Fruit fly (Drosophila melanogaster) whole organism, embryonic: Measurements from ENCODE around the gene CG13694.

Experiments
- B-H2 ChIP-seq: fragments of 200-800 bp; sonication (Bioruptor generic); optimal IDR thresholded peaks from 2 replicates; lab custom pipeline; 2018; ENCODE audit warnings: missing biosample characterization, mild to moderate bottlenecking, missing genetic modification characterization
- Bgb ChIP-seq: fragments of 200-800 bp; sonication (Bioruptor generic); IDR thresholded peaks from 2 replicates; pipeline ENCODE4 v1.3.6; 2022; ENCODE audit warnings: missing biosample characterization, missing genetic modification characterization; ENCODE audit not compliant: partially characterized antibody
- CG10267 ChIP-seq: fragments of 200-800 bp; sonication (Bioruptor generic); optimal IDR thresholded peaks from 2 replicates; lab custom pipeline; 2018; ENCODE audit warnings: missing biosample characterization, mild to moderate bottlenecking, missing genetic modification characterization, moderate library complexity
- CG10462 ChIP-seq: fragments of 200-800 bp; sonication (Bioruptor generic); optimal IDR thresholded peaks from 2 replicates; lab custom pipeline; 2016; ENCODE audit warnings: missing biosample characterization, missing genetic modification characterization
- CG10979 ChIP-seq: fragments of 200-800 bp; sonication (Bioruptor generic); optimal IDR thresholded peaks from 2 replicates; lab custom pipeline; 2018; ENCODE audit warnings: missing biosample characterization, mild to moderate bottlenecking, missing genetic modification characterization, moderate library complexity
- CG11456 ChIP-seq: fragments of 200-800 bp; sonication (Bioruptor generic); IDR thresholded peaks from 3 replicates; pipeline ENCODE4 v1.3.6; 2022; ENCODE audit warnings: missing biosample characterization, missing genetic modification characterization
- CG12155 ChIP-seq: fragments of 200-800 bp; sonication (Bioruptor generic); optimal IDR thresholded peaks from 3 replicates; lab custom pipeline; 2016; ENCODE audit warnings: missing biosample characterization, missing genetic modification characterization
- CG12219 ChIP-seq: fragments of 200-800 bp; sonication (Bioruptor generic); optimal IDR thresholded peaks from 3 replicates; lab custom pipeline; 2018; ENCODE audit warnings: missing biosample characterization, mild to moderate bottlenecking, missing genetic modification characterization
- CG13624 ChIP-seq: fragments of 200-800 bp; sonication (Bioruptor generic); optimal IDR thresholded peaks from 2 replicates; lab custom pipeline; 2016; ENCODE audit warnings: missing biosample characterization, missing genetic modification characterization
- CG2116 ChIP-seq: fragments of 200-800 bp; sonication (Bioruptor generic); optimal IDR thresholded peaks from 3 replicates; lab custom pipeline; 2018; ENCODE audit warnings: missing biosample characterization, mild to moderate bottlenecking, missing genetic modification characterization
- CG2120 ChIP-seq: fragments of 200-800 bp; sonication (Bioruptor generic); optimal IDR thresholded peaks from 3 replicates; lab custom pipeline; 2016; ENCODE audit warnings: missing biosample characterization, missing genetic modification characterization
- CG2199 ChIP-seq: fragments of 200-800 bp; sonication (Bioruptor generic); IDR thresholded peaks from 3 replicates; pipeline ENCODE4 v1.3.6; 2022; ENCODE audit warnings: missing biosample characterization, missing genetic modification characterization
- CG2678 ChIP-seq: fragments of 200-800 bp; sonication (Bioruptor generic); optimal IDR thresholded peaks from 3 replicates; lab custom pipeline; 2019; ENCODE audit warnings: missing biosample characterization, mild to moderate bottlenecking, missing genetic modification characterization, moderate library complexity
- CG34422 ChIP-seq: fragments of 200-800 bp; sonication (Bioruptor generic); IDR thresholded peaks from 3 replicates; pipeline ENCODE4 v1.3.6; 2022; ENCODE audit warnings: missing biosample characterization, missing genetic modification characterization
- CG5953 ChIP-seq: fragments of 200-800 bp; sonication (Bioruptor generic); IDR thresholded peaks from 2 replicates; pipeline ENCODE4 v1.3.6; 2022; ENCODE audit warnings: missing biosample characterization, missing genetic modification characterization
- CG6254 ChIP-seq: fragments of 200-800 bp; sonication (Bioruptor generic); optimal IDR thresholded peaks from 3 replicates; lab custom pipeline; 2017; ENCODE audit warnings: mild to moderate bottlenecking, missing biosample characterization, missing genetic modification reagents, missing genetic modification characterization
- CG6791 ChIP-seq: fragments of 200-800 bp; sonication (Bioruptor generic); IDR thresholded peaks from 3 replicates; pipeline ENCODE4 v1.3.6; 2022; ENCODE audit warnings: missing biosample characterization, missing genetic modification characterization; ENCODE audit not compliant: partially characterized antibody
- CG7839 ChIP-seq: fragments of 200-800 bp; sonication (Bioruptor generic); optimal IDR thresholded peaks from 3 replicates; lab custom pipeline; 2018; ENCODE audit warnings: missing biosample characterization, mild to moderate bottlenecking, missing genetic modification characterization, moderate library complexity
- CG8281 ChIP-seq: fragments of 200-800 bp; sonication (Bioruptor generic); optimal IDR thresholded peaks from 2 replicates; lab custom pipeline; 2018; ENCODE audit warnings: missing biosample characterization, mild to moderate bottlenecking, missing genetic modification characterization, moderate library complexity
- CG8290 ChIP-seq, 3 experiments: fragments of 200-800 bp; sonication (Bioruptor generic); optimal IDR thresholded peaks; 2 replicates each; lab custom pipeline; 2016 to 2019; ENCODE audit warnings: missing biosample characterization in 3 of 3, missing genetic modification characterization in 3 of 3, mild to moderate bottlenecking in 2 of 3, moderate library complexity in 1 of 3
- CG9215 ChIP-seq: fragments of 200-800 bp; sonication (Bioruptor generic); IDR thresholded peaks from 2 replicates; pipeline ENCODE4 v1.3.6; 2022; ENCODE audit warnings: missing biosample characterization, missing genetic modification characterization
- D19B ChIP-seq: fragments of 200-800 bp; sonication (Bioruptor generic); optimal IDR thresholded peaks from 2 replicates; lab custom pipeline; 2017; ENCODE audit warnings: missing biosample characterization, mild to moderate bottlenecking, missing genetic modification characterization
- Eip74EF ChIP-seq, 2 experiments: fragments of 200-800 bp in 1 of 2; fragments of >200 bp in 1 of 2; sonication (Bioruptor generic) in 1 of 2; optimal IDR thresholded peaks; 2 replicates each; lab custom pipeline; 2017 to 2019; ENCODE audit warnings: missing biosample characterization in 2 of 2, missing genetic modification characterization in 2 of 2, mild to moderate bottlenecking in 1 of 2, moderate library complexity in 1 of 2
- Ets65A ChIP-seq: fragments of 200-800 bp; sonication (Bioruptor generic); peaks from one replicate; lab custom pipeline; 2016; ENCODE audit warnings: missing biosample characterization, missing genetic modification characterization
- HLH3B ChIP-seq: fragments of 200-800 bp; sonication (Bioruptor generic); IDR thresholded peaks from 2 replicates; pipeline ENCODE4 v1.3.6; 2022; ENCODE audit warnings: missing biosample characterization, missing genetic modification characterization
- HLHmδ ChIP-seq: fragments of 200-800 bp; sonication (Bioruptor generic); optimal IDR thresholded peaks from 2 replicates; lab custom pipeline; 2018; ENCODE audit warnings: missing biosample characterization, mild to moderate bottlenecking, missing genetic modification characterization, moderate library complexity
- HmgZ ChIP-seq: fragments of 200-800 bp; sonication (Bioruptor generic); optimal IDR thresholded peaks from 2 replicates; lab custom pipeline; 2018; ENCODE audit warnings: missing biosample characterization, mild to moderate bottlenecking, missing genetic modification characterization
- Hr3 ChIP-seq: fragments of 200-800 bp; sonication (Bioruptor generic); optimal IDR thresholded peaks from 3 replicates; lab custom pipeline; 2016; ENCODE audit warnings: missing biosample characterization, missing genetic modification characterization
- Hsf ChIP-seq: fragments of 200-800 bp; sonication (Bioruptor generic); optimal IDR thresholded peaks from 3 replicates; lab custom pipeline; 2016; ENCODE audit warnings: missing biosample characterization, missing genetic modification characterization
- Kr ChIP-seq: fragments of 200-800 bp; sonication (Bioruptor generic); optimal IDR thresholded peaks from 2 replicates; lab custom pipeline; 2017; ENCODE audit warnings: missing biosample characterization, mild to moderate bottlenecking, missing genetic modification characterization
- Lhr ChIP-seq: fragments of 200-800 bp; sonication (Bioruptor generic); optimal IDR thresholded peaks from 3 replicates; lab custom pipeline; 2017; ENCODE audit warnings: mild to moderate bottlenecking, missing biosample characterization, missing genetic modification reagents, missing genetic modification characterization
- Nf-YC ChIP-seq: fragments of 200-800 bp; optimal IDR thresholded peaks from 3 replicates; lab custom pipeline; 2019; ENCODE audit warnings: missing biosample characterization, mild to moderate bottlenecking, missing genetic modification characterization, moderate library complexity
- Rfx ChIP-seq: fragments of 200-800 bp; sonication (Bioruptor generic); IDR thresholded peaks from 2 replicates; pipeline ENCODE4 v1.3.6; 2022; ENCODE audit warnings: missing biosample characterization, missing genetic modification characterization
- Ssrp ChIP-seq: fragments of 200-800 bp; sonication (Bioruptor generic); optimal IDR thresholded peaks from 2 replicates; lab custom pipeline; 2018; ENCODE audit warnings: missing biosample characterization, mild to moderate bottlenecking, missing genetic modification characterization, moderate library complexity
- Stat92E ChIP-seq, 3 experiments: fragments of >200 bp in 2 of 3; fragments of 200-800 bp in 1 of 3; sonication (Bioruptor generic) in 1 of 3; optimal IDR thresholded peaks; 2 replicates each; lab custom pipeline; 2017 to 2019; ENCODE audit warnings: missing biosample characterization in 3 of 3, missing genetic modification characterization in 3 of 3, mild to moderate bottlenecking in 1 of 3, moderate library complexity in 1 of 3
- Trl ChIP-seq, 3 experiments: fragments of >200 bp in 2 of 3; fragments of 200-800 bp in 1 of 3; sonication (Bioruptor generic) in 1 of 3; optimal IDR thresholded peaks; 2 replicates in 1 of 3; 3 replicates in 2 of 3; lab custom pipeline; 2016 to 2017; ENCODE audit warnings: missing biosample characterization in 1 of 3, missing genetic modification characterization in 1 of 3
- amos ChIP-seq: fragments of 200-800 bp; sonication (Bioruptor generic); IDR thresholded peaks from 2 replicates; pipeline ENCODE4 v1.3.6; 2022; ENCODE audit warnings: missing biosample characterization, missing genetic modification characterization; ENCODE audit not compliant: partially characterized antibody
- chinmo ChIP-seq: fragments of 200-800 bp; sonication (Bioruptor generic); IDR thresholded peaks from 4 replicates; pipeline ENCODE4 v1.3.6; 2022; ENCODE audit warnings: missing biosample characterization, missing genetic modification characterization; ENCODE audit not compliant: partially characterized antibody
- dm ChIP-seq: fragments of 200-800 bp; sonication (Bioruptor generic); optimal IDR thresholded peaks from 3 replicates; lab custom pipeline; 2016; ENCODE audit warnings: missing biosample characterization, missing genetic modification characterization
- grau ChIP-seq: fragments of 200-800 bp; optimal IDR thresholded peaks from 3 replicates; lab custom pipeline; 2019; ENCODE audit warnings: missing biosample characterization, mild to moderate bottlenecking, missing genetic modification characterization, moderate library complexity
- ken ChIP-seq: fragments of 200-800 bp; sonication (Bioruptor generic); IDR thresholded peaks from 3 replicates; pipeline ENCODE4 v1.3.6; 2022; ENCODE audit warnings: missing biosample characterization, missing genetic modification characterization
- lab ChIP-seq: fragments of 200-800 bp; sonication (Bioruptor generic); optimal IDR thresholded peaks from 3 replicates; lab custom pipeline; 2017; ENCODE audit warnings: missing biosample characterization, missing genetic modification characterization, mild to moderate bottlenecking, moderate library complexity, missing genetic modification reagents
- ro ChIP-seq: fragments of 200-800 bp; sonication (Bioruptor generic); IDR thresholded peaks from 2 replicates; pipeline ENCODE4 v1.3.6; 2022; ENCODE audit warnings: missing biosample characterization, missing genetic modification characterization
- schlank ChIP-seq: fragments of 200-800 bp; sonication (Bioruptor generic); optimal IDR thresholded peaks from 2 replicates; lab custom pipeline; 2018; ENCODE audit warnings: missing biosample characterization, mild to moderate bottlenecking, missing genetic modification characterization
- sr ChIP-seq: fragments of 200-800 bp; sonication (Bioruptor generic); IDR thresholded peaks from 3 replicates; pipeline ENCODE4 v1.3.6; 2022; ENCODE audit warnings: missing biosample characterization, missing genetic modification characterization
- vvl ChIP-seq: fragments of 200-800 bp; sonication (Bioruptor generic); IDR thresholded peaks from 2 replicates; pipeline ENCODE4 v1.3.6; 2022; ENCODE audit warnings: missing biosample characterization, missing genetic modification characterization
- zen ChIP-seq: fragments of 200-800 bp; sonication (Bioruptor generic); optimal IDR thresholded peaks from 3 replicates; lab custom pipeline; 2018; ENCODE audit warnings: missing biosample characterization, mild to moderate bottlenecking, missing genetic modification characterization, moderate library complexity

CG13694 gene

dm6 chr2L:121456-121831 lies 5.2 kb upstream of the CG13694 start, which contains the start of gene CG4822 (continued):
- no peak for TF ChIP-seq Stat92E (GFP tag; optimal IDR thresholded peaks at IDR 0.05; lab: Kevin White, UChicago)
- TF ChIP-seq HmgZ (tag; lab: Kevin White, UChicago): no peak
- TF ChIP-seq CG8281 (tag; lab: Kevin White, UChicago): no peak
- TF ChIP-seq CG12155 (GFP tag; lab: Kevin White, UChicago): no peak
- TF ChIP-seq Bgb: no peak
- TF ChIP-seq CG9215 (GFP tag; lab: Robert Waterston, UW): no peak
- TF ChIP-seq CG13624: no peak
- no peak for TF ChIP-seq sr (GFP tag; lab: Robert Waterston, UW)
- no peak for TF ChIP-seq Lhr (GFP tag; lab: Kevin White, UChicago)
- no peak for TF ChIP-seq ro (GFP tag; lab: Robert Waterston, UW)
- peak; percentile 38 for TF ChIP-seq HLHmδ
- TF ChIP-seq CG10462: no peak
- no peak for TF ChIP-seq CG12219 (GFP tag; lab: Kevin White, UChicago)
- TF ChIP-seq Nf-YC (tag; lab: Kevin White, UChicago): no peak
- TF ChIP-seq Hr3 (GFP tag; lab: Kevin White, UChicago): no peak
- no peak for TF ChIP-seq dm (GFP tag; lab: Kevin White, UChicago)
- 0 out of 3 replicates have a peak, but pooled peaks have one; percentile 32 for TF ChIP-seq ken (GFP tag; lab: Robert Waterston, UW)
- no peak for TF ChIP-seq CG10979 (tag; lab: Kevin White, UChicago)
- TF ChIP-seq zen (tag; lab: Kevin White, UChicago): no peak
- no peak for TF ChIP-seq schlank (tag; lab: Kevin White, UChicago)
- no peak for TF ChIP-seq Hsf (GFP tag; lab: Kevin White, UChicago)
- no peak for TF ChIP-seq Kr
- TF ChIP-seq B-H2 (GFP tag; lab: Kevin White, UChicago): no peak
- no peak for TF ChIP-seq CG2116 (GFP tag; lab: Kevin White, UChicago)
- TF ChIP-seq Ets65A (GFP tag; lab: Kevin White, UChicago): no peak
- TF ChIP-seq amos (GFP tag; lab: Robert Waterston, UW): no peak
- TF ChIP-seq CG5953 (GFP tag; lab: Robert Waterston, UW): no peak
- TF ChIP-seq CG10267: no peak

- TF ChIP-seq HLH3B (GFP tag; lab: Robert Waterston, UW) (no peak), Eip74EF (GFP tag; optimal IDR thresholded peaks at IDR 0.05; lab: Kevin White, UChicago) (peak in 1 of 2 experiments; percentile 51), CG8290 (GFP tag; optimal IDR thresholded peaks at IDR 0.05; lab: Kevin White, UChicago) (no peak), CG8290 (tag; optimal IDR thresholded peaks at IDR 0.05; lab: Kevin White, UChicago) (no peak), vvl (GFP tag; lab: Robert Waterston, UW) (peak; percentile 41; the same call in 1 of the 2 replicates), CG2199 (peak; percentile 31; the same call in 1 of the 3 replicates), lab (GFP tag; lab: Kevin White, UChicago) (peak; percentile 7), CG34422 (GFP tag; lab: Robert Waterston, UW) (0 out of 3 replicates have a peak, but pooled peaks have one; percentile 9), CG2120 (GFP tag; lab: Kevin White, UChicago) (peak; percentile 44), chinmo (GFP tag; lab: Robert Waterston, UW) (0 out of 4 replicates have a peak, but pooled peaks have one; percentile 51), CG11456 (GFP tag; lab: Robert Waterston, UW) (0 out of 3 replicates have a peak, but pooled peaks have one; percentile 11), D19B (peak; percentile 97), grau (tag; lab: Kevin White, UChicago) (peak; percentile 11), CG7839 (tag; lab: Kevin White, UChicago) (peak; percentile 19), Rfx (GFP tag; lab: Robert Waterston, UW) (peak; percentile 46), CG6791 (GFP tag; lab: Robert Waterston, UW) (0 out of 3 replicates have a peak, but pooled peaks have one; percentile 21), Ssrp (tag; lab: Kevin White, UChicago) (no peak), CG6254 (GFP tag; lab: Kevin White, UChicago) (peak; percentile 3), CG2678 (tag; lab: Kevin White, UChicago) (peak; percentile 11), Trl (optimal IDR thresholded peaks at IDR 0.05; lab: Kevin White, UChicago) (no peak), Trl (GFP tag; optimal IDR thresholded peaks at IDR 0.05; lab: Kevin White, UChicago) (no peak)
Measured at dm6 chr2L:120492-121455, 4.5 kb upstream of the CG13694 start.
